Fruit fly (Drosophila melanogaster) Kc167 (cell line): ENCODE data around the gene CG6654.

ENCODE experiments used
- Myc ChIP-seq: fragments of >200 bp; optimal IDR thresholded peaks from 2 replicates; lab custom pipeline; 2017; ENCODE audit warnings: missing external identifiers
- Sin3A ChIP-seq: fragments of >200 bp; optimal IDR thresholded peaks from 2 replicates; lab custom pipeline; 2018; ENCODE audit warnings: missing external identifiers
- h ChIP-seq: fragments of >200 bp; optimal IDR thresholded peaks from 3 replicates; lab custom pipeline; 2018; ENCODE audit warnings: missing external identifiers
- insv ChIP-seq: fragments of >200 bp; optimal IDR thresholded peaks from 3 replicates; lab custom pipeline; 2018; ENCODE audit warnings: missing external identifiers
- psq ChIP-seq: fragments of >200 bp; optimal IDR thresholded peaks from 2 replicates; lab custom pipeline; 2017; ENCODE audit warnings: missing external identifiers
- ttk ChIP-seq: sonication (Bioruptor generic); optimal IDR thresholded peaks from 2 replicates; lab custom pipeline; 2017; ENCODE audit warnings: missing external identifiers

CG6654 gene

dm6 chr3R:15213362-15213989, at the start of gene CG6654, which contains the start of gene CG4210:
TSS of gene CG6654 (minus strand) at chr3R:15213658.
TSS of gene CG4210 (plus strand) at chr3R:15213974.
- no peak for TF ChIP-seq h (lab: Kevin White, UChicago)
- TF ChIP-seq psq: no peak
- TF ChIP-seq Sin3A (lab: Kevin White, UChicago): no peak
- no peak for TF ChIP-seq Myc (lab: Kevin White, UChicago)
- TF ChIP-seq ttk (lab: Kevin White, UChicago): no peak
- no peak for TF ChIP-seq insv (lab: Kevin White, UChicago)

- no peak for TF ChIP-seq Myc (lab: Kevin White, UChicago)
- TF ChIP-seq h (lab: Kevin White, UChicago): no peak
- TF ChIP-seq psq: no peak
- no peak for TF ChIP-seq insv (lab: Kevin White, UChicago)
- no peak for TF ChIP-seq Sin3A (lab: Kevin White, UChicago)
- TF ChIP-seq ttk (lab: Kevin White, UChicago): no peak
Observed at dm6 chr3R:15250454-15250853, 37.0 kb upstream of the CG6654 start.

DNA sequence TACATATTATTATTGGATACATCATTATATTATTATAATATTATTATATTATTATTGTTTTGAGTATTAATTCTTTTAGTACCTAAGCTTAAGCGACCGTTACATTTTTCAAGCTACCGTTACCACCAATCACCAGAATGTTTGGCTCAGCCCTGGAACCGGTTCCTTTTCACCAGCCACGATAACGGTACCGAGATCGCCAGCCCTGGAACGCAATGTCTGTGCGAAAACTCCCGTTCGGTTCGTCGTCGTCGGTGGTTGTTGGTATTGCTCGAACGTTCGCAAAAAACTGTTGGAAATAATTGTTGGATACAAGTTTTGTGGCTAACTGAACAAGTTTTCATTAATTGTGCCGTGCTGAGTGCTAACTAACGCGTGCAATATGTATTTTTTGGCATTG, 36.3 kb upstream of the CG6654 start, which contains the start of gene CG42404:
CG42404 (plus strand) TSS at position 360 of the 400 bp plus-strand sequence.
- TF ChIP-seq Sin3A (lab: Kevin White, UChicago) (no peak), psq (no peak), ttk (lab: Kevin White, UChicago) (no peak), Myc (lab: Kevin White, UChicago) (no peak), h (lab: Kevin White, UChicago) (no peak), insv (lab: Kevin White, UChicago) (no peak)

DNA sequence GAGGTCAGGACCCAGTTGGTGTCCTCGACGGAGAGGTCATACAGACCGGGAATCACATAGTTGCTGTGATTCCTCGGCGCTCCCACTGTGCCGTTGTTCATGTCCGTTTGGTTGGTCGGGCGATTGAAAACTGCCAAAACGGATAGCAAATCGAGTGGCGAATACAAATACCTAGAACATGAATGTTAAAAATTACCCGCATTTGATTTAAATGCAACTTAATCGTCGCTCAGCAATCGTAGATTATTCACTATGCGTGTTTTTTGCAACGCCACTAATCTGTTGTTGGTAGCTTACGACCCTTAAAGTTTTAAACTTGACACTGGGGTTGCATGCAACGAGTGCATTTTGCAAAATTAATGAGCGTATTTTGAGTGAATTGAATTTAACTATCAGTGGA, 35.6 kb upstream of the CG6654 start, which contains the start of gene Amt:
Amt (minus strand) TSS at position 101 of the 400 bp plus-strand sequence.
- TF ChIP-seq psq (no peak), h (lab: Kevin White, UChicago) (no peak), ttk (lab: Kevin White, UChicago) (no peak), Sin3A (lab: Kevin White, UChicago) (no peak), Myc (lab: Kevin White, UChicago) (no peak), insv (lab: Kevin White, UChicago) (no peak)

DNA sequence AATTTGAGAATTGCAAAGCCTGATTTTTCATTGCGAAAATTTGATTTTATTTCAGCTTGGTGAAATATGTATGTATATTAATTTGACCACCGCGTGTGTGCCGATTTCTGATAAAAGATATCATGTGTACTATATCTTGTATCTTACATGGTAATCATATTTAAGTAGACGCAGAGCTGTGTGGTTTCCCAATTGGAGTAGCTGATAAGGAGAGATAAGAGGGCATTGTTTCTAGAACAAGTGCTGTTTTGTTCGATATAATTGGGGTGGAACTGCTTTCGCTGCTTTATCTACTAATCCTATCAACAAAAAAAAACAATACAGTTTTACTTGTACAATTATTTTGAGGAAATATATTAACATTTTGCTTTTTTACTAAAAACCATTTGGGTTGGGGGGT, 33.1 kb upstream of the CG6654 start:
- no peak for TF ChIP-seq Myc (lab: Kevin White, UChicago)

DNA sequence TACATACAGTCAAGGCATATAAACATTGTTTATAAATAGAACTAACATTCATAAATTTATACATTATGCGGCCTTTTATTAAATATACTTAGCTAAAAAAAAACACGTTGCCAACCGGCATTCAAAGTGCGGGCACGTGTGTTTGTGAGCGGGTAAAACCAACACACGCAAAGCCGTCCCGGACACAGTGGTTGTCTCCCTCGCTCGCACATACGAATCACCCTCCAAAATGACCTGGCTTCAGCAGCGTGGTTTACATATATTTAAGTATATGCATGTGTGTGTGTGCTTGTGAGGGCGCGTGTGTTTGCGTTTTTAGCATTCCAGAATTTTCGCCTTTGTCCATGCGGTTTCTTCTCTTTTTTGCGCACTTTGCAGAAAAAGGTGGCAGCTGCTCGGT, 30.0 kb upstream of the CG6654 start:
- TF ChIP-seq Myc (lab: Kevin White, UChicago) (no peak), Sin3A (lab: Kevin White, UChicago) (no peak), insv (lab: Kevin White, UChicago) (no peak), h (lab: Kevin White, UChicago) (no peak), psq (no peak), ttk (lab: Kevin White, UChicago) (no peak)

DNA sequence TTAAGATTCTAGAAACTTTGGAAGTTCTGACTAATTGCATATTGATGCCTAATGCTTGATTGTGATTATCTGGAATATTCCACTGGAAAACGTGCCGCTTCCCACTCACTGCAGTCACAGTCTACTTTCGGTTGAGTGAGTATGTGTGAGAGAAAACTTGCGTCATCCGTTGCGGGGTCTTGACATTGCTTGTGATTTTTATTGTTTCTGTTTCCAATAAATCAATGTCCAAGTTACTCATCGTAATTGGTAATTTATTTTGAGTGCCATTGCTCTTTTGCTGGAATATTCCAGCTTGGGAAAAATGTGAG, 29.5 kb upstream of the CG6654 start:
- no peak for TF ChIP-seq h (lab: Kevin White, UChicago)
- TF ChIP-seq psq: no peak
- TF ChIP-seq ttk (lab: Kevin White, UChicago): no peak
- TF ChIP-seq Sin3A (lab: Kevin White, UChicago): no peak
- no peak for TF ChIP-seq Myc (lab: Kevin White, UChicago)
- TF ChIP-seq insv (lab: Kevin White, UChicago): no peak

DNA sequence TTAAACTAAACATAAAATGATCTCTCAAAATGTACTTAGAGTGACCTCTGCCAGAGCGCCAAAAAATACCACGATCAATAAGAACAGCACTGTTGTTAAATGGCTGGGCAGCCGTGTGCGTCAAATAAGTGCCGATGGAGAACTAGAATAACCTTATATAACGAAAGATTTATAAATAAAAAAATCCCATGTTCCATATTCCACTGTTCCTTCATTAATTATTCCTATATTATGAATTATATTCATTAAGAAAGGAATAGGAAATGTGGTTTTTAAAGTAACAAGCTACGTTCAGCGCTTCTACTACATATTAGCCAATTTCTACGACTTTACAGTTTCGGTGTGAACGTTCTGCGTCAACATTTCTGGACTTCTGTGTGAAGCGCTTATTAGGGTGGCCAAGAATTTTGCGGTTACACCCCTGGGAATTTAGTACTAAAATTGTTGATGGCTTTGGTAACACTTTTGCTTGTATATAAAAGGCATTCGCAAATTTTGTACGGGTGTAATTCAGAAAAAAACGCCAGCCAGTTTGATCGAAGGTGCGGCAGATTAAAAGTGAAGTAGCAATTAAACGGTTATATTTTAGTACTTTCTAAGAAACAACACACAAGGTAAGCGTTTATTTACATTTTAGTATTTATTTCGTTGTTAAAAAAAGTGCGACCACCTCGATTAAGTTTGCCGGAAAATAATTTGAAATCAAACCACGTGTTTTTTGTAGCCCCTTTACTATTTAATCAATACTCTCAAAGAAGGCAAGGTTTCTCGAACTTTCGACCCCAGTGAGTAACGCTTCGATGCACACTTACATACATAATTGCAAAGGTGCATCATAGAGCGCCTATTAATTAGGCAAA, 29.0 kb upstream of the CG6654 start, which contains the start of the genes tefu and Hsc70-4:
tefu (minus strand) TSS at position 51 of the 860 bp plus-strand sequence.
Hsc70-4 (plus strand) TSS at position 502 of the 860 bp plus-strand sequence.
- TF ChIP-seq insv (lab: Kevin White, UChicago) (no peak), h (lab: Kevin White, UChicago) (no peak), Sin3A (lab: Kevin White, UChicago) (no peak), Myc (lab: Kevin White, UChicago) (no peak), ttk (lab: Kevin White, UChicago) (no peak), psq (no peak)

DNA sequence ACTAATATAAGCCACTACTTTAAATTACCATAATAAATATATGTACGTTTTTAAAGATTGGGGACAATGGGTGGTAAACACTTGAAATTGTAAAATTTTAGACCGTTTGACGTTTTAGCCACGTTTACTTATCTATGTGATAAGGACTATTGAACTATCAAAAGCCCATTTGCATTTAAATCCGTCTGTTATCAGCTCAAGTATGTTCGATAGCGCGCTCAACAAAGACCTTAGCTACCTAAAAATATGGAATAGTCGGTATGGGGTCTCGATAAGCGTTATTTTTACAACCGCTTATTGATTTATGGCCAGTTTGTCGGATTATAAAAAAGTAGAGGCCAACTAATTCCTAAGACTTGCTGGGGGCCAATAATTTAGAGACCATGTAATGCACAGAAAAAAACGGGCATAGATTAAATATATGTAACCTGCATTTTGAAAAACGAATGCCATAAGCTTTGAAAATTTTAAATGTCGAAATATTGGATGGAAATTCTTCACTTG, 18.2 kb upstream of the CG6654 start:
- TF ChIP-seq insv (lab: Kevin White, UChicago): no peak
- TF ChIP-seq psq: no peak
- no peak for TF ChIP-seq h (lab: Kevin White, UChicago)
- TF ChIP-seq Sin3A (lab: Kevin White, UChicago): no peak
- no peak for TF ChIP-seq Myc (lab: Kevin White, UChicago)
- TF ChIP-seq ttk (lab: Kevin White, UChicago): no peak

DNA sequence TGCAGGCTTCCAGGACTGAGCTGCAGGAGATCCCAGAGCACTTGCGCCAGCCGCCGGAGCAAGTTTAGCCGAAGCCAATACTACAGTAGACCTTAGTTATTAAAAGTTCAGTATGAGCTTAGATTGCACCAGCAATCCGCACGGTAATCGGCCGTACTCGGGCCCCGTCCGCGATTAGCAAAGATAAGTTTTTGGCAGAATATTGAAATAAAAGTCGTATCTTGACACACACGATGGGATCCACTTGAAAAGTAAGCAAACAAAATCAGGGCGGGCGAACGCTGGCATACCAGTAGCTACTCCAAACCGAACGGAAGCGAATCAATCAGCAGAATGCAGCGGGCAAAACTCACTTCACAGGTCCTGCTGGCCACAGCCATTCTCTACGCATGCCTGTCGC, 16.8 kb upstream of the CG6654 start, which contains the start of gene CG34316:
CG34316 (plus strand) TSS at position 301 of the 400 bp plus-strand sequence.
- TF ChIP-seq ttk (lab: Kevin White, UChicago): no peak
- TF ChIP-seq Sin3A (lab: Kevin White, UChicago): no peak
- no peak for TF ChIP-seq insv (lab: Kevin White, UChicago)
- TF ChIP-seq psq: no peak
- TF ChIP-seq Myc (lab: Kevin White, UChicago): no peak
- no peak for TF ChIP-seq h (lab: Kevin White, UChicago)

- TF ChIP-seq h (lab: Kevin White, UChicago) (no peak), psq (no peak), Sin3A (lab: Kevin White, UChicago) (no peak), Myc (lab: Kevin White, UChicago) (no peak), insv (lab: Kevin White, UChicago) (no peak), ttk (lab: Kevin White, UChicago) (no peak)
Observed at dm6 chr3R:15229329-15229876, 15.9 kb upstream of the CG6654 start, which contains the start of the genes Art3 and mRpS10. TSS of gene Art3 (minus strand) at chr3R:15229408. TSS of gene mRpS10 (plus strand) at chr3R:15229665.
